Worm (Caenorhabditis elegans) whole organism, L3 larva: Measurements from ENCODE around the gene T16G1.4.

Experiments used
- ceh-28 ChIP-seq: fragments of 150-350 bp; optimal IDR thresholded peaks from 2 replicates; lab custom pipeline; 2014; ENCODE audit warnings: missing biosample characterization, missing genetic modification reagents, missing genetic modification characterization
- lin-39 ChIP-seq: fragments of 150-350 bp; optimal IDR thresholded peaks from 2 replicates; lab custom pipeline; 2018; ENCODE audit warnings: missing biosample characterization, missing genetic modification reagents, missing genetic modification characterization

T16G1.4 gene

ce11 chrV:12895772-12896171 is 45.9 kb downstream of the T16G1.4 start, which contains the start of gene ttbk-7:
Gene ttbk-7 (minus strand): TSS chrV:12895872.
- TF ChIP-seq lin-39 (tag; lab: Kevin White, UChicago), result peak; percentile 38
- no peak for TF ChIP-seq ceh-28 (tag; lab: Kevin White, UChicago)
